Fruit fly (Drosophila melanogaster) whole organism, pupa: ENCODE results near the gene CG31010.

Experiments
- CG10348 ChIP-seq: fragments of 200-800 bp; sonication (Bioruptor generic); IDR thresholded peaks from 2 replicates; pipeline ENCODE4 v1.3.6; 2022; ENCODE audit warnings: missing biosample characterization, missing genetic modification characterization
- CG12605 ChIP-seq: fragments of 200-800 bp; sonication (Bioruptor generic); IDR thresholded peaks from 2 replicates; pipeline ENCODE4 v1.3.6; 2022; ENCODE audit warnings: missing biosample characterization, missing genetic modification characterization
- CG15710 ChIP-seq: fragments of 200-800 bp; sonication (Bioruptor generic); optimal IDR thresholded peaks from 2 replicates; lab custom pipeline; 2018; ENCODE audit warnings: missing biosample characterization, mild to moderate bottlenecking, missing genetic modification characterization, moderate library complexity
- CG17806 ChIP-seq: fragments of 200-800 bp; sonication (Bioruptor generic); optimal IDR thresholded peaks from 2 replicates; lab custom pipeline; 2018; ENCODE audit warnings: missing biosample characterization, mild to moderate bottlenecking, missing genetic modification characterization, moderate library complexity
- CG32121 ChIP-seq: fragments of 200-800 bp; sonication (Bioruptor generic); IDR thresholded peaks from 2 replicates; pipeline ENCODE4 v1.3.6; 2022; ENCODE audit warnings: missing biosample characterization, missing genetic modification characterization
- Ets98B ChIP-seq: fragments of 200-800 bp; sonication (Bioruptor generic); IDR thresholded peaks from 2 replicates; pipeline ENCODE4 v1.3.6; 2022; ENCODE audit warnings: missing biosample characterization, missing genetic modification characterization
- Pif1B ChIP-seq: fragments of 200-800 bp; sonication (Bioruptor generic); optimal IDR thresholded peaks from 3 replicates; lab custom pipeline; 2016; ENCODE audit warnings: missing biosample characterization, missing genetic modification characterization
- Snoo ChIP-seq: fragments of 200-800 bp; sonication (Bioruptor generic); optimal IDR thresholded peaks from 3 replicates; lab custom pipeline; 2017; ENCODE audit warnings: missing biosample characterization, mild to moderate bottlenecking, missing genetic modification characterization, inconsistent platforms

- TF ChIP-seq CG17806 (tag; lab: Kevin White, UChicago), result no peak
- no peak for TF ChIP-seq CG12605 (GFP tag; lab: Robert Waterston, UW)
- no peak for TF ChIP-seq Snoo (tag; lab: Kevin White, UChicago)
- no peak for TF ChIP-seq CG10348 (GFP tag; lab: Robert Waterston, UW)
- peak; percentile 49 for TF ChIP-seq CG15710 (tag; lab: Kevin White, UChicago)
- TF ChIP-seq Ets98B (GFP tag; lab: Robert Waterston, UW), result no peak
- no peak for TF ChIP-seq CG32121
- TF ChIP-seq Pif1B (GFP tag; lab: Kevin White, UChicago), result no peak
Measured at dm6 chr3R:30721215-30721862, 15.4 kb upstream of the CG31010 start.
